Worm (Caenorhabditis elegans) whole organism, L4 larva: Measurements from ENCODE around the gene K08D12.4.
A peak's percentile ranks its signal among the peaks of the same experiment; 100 is the strongest.

Experiments
- D1046.2 ChIP-seq: fragments of 200-800 bp; sonication (Bioruptor generic); IDR thresholded peaks from 2 replicates; pipeline ENCODE4 v1.3.6; 2022; ENCODE audit warnings: missing genetic modification characterization, missing compliant biosample characterization
- F26F4.8 ChIP-seq: fragments of 200-800 bp; sonication (Bioruptor generic); conservative IDR thresholded peaks from 2 replicates; pipeline ENCODE4 v1.3.6; 2022; ENCODE audit warnings: missing genetic modification characterization, missing compliant biosample characterization
- F49E8.2 ChIP-seq: sonication (generic microtip); optimal IDR thresholded peaks from 2 replicates; lab custom pipeline; 2016; ENCODE audit warnings: missing compliant biosample characterization, mild to moderate bottlenecking, missing genetic modification characterization, borderline replicate concordance
- R02D3.7 ChIP-seq: fragments of 150-350 bp; sonication (generic microtip); optimal IDR thresholded peaks from 3 replicates; lab custom pipeline; 2014; ENCODE audit warnings: missing biosample characterization, missing genetic modification characterization
- T20F7.1 ChIP-seq: fragments of 200-800 bp; sonication (Bioruptor generic); optimal IDR thresholded peaks from 2 replicates; lab custom pipeline; 2018; ENCODE audit warnings: mild to moderate bottlenecking, missing genetic modification characterization, missing compliant biosample characterization
- Y48G9A.11 ChIP-seq: fragments of 200-800 bp; sonication (Bioruptor generic); IDR thresholded peaks from 2 replicates; pipeline ENCODE4 v1.3.6; 2022; ENCODE audit warnings: missing genetic modification reagents, missing genetic modification characterization, missing compliant biosample characterization
- ZK337.2 ChIP-seq: fragments of 200-800 bp; sonication (Bioruptor generic); IDR thresholded peaks from 2 replicates; pipeline ENCODE4 v1.3.6; 2022; ENCODE audit warnings: missing genetic modification reagents, missing genetic modification characterization, missing compliant biosample characterization
- attf-4 ChIP-seq: sonication (generic microtip); optimal IDR thresholded peaks from 3 replicates; lab custom pipeline; 2017; ENCODE audit warnings: missing biosample characterization, missing genetic modification characterization
- ceh-32 ChIP-seq: sonication (generic microtip); optimal IDR thresholded peaks from 2 replicates; lab custom pipeline; 2016; ENCODE audit warnings: mild to moderate bottlenecking, missing genetic modification characterization, missing compliant biosample characterization; ENCODE audit not compliant: poor library complexity
- ceh-44 ChIP-seq: fragments of 200-800 bp; sonication (Bioruptor generic); IDR thresholded peaks from 2 replicates; pipeline ENCODE4 v1.3.6; 2022; ENCODE audit warnings: missing genetic modification reagents, missing genetic modification characterization, missing compliant biosample characterization
- ceh-82 ChIP-seq: sonication (generic microtip); optimal IDR thresholded peaks from 2 replicates; lab custom pipeline; 2017; ENCODE audit warnings: missing biosample characterization, missing genetic modification characterization
- cey-2 ChIP-seq: sonication (generic microtip); optimal IDR thresholded peaks from 3 replicates; lab custom pipeline; 2017; ENCODE audit warnings: missing genetic modification characterization, mild to moderate bottlenecking, missing compliant biosample characterization, antibody characterized with exemption, borderline replicate concordance; ENCODE audit not compliant: insufficient read depth
- daf-8 ChIP-seq: fragments of 200-800 bp; sonication (Bioruptor generic); IDR thresholded peaks from 2 replicates; pipeline ENCODE4 v1.3.6; 2022; ENCODE audit warnings: missing genetic modification characterization, missing compliant biosample characterization
- dmd-8 ChIP-seq: fragments of 200-800 bp; sonication (Bioruptor generic); IDR thresholded peaks from 2 replicates; pipeline ENCODE4 v1.3.6; 2022; ENCODE audit warnings: missing genetic modification characterization, missing compliant biosample characterization
- dpl-1 ChIP-seq: fragments of 150-350 bp; optimal IDR thresholded peaks from 2 replicates; lab custom pipeline; 2014; ENCODE audit warnings: missing biosample characterization, missing genetic modification reagents, missing genetic modification characterization
- dve-1 ChIP-seq: sonication (generic microtip); optimal IDR thresholded peaks from 2 replicates; lab custom pipeline; 2017; ENCODE audit warnings: antibody characterized with exemption, mild to moderate bottlenecking, missing genetic modification characterization, missing compliant biosample characterization; ENCODE audit not compliant: insufficient read depth
- egl-43 ChIP-seq: fragments of 200-800 bp; sonication (Bioruptor generic); IDR thresholded peaks from 2 replicates; pipeline ENCODE4 v1.3.6; 2022; ENCODE audit warnings: missing genetic modification reagents, missing genetic modification characterization, missing compliant biosample characterization
- fos-1 ChIP-seq: fragments of 150-350 bp; optimal IDR thresholded peaks from 2 replicates; lab custom pipeline; 2014; ENCODE audit warnings: missing biosample characterization, missing genetic modification characterization
- hlh-30 ChIP-seq: sonication (generic microtip); optimal IDR thresholded peaks from 2 replicates; lab custom pipeline; 2017; ENCODE audit warnings: antibody characterized with exemption, mild to moderate bottlenecking, missing genetic modification characterization, missing compliant biosample characterization; ENCODE audit not compliant: insufficient read depth
- lin-1 ChIP-seq: fragments of 200-800 bp; sonication (Bioruptor generic); IDR thresholded peaks from 2 replicates; pipeline ENCODE4 v1.3.6; 2022; ENCODE audit warnings: missing genetic modification reagents, missing genetic modification characterization, missing compliant biosample characterization
- lin-13 ChIP-seq: fragments of 150-350 bp; optimal IDR thresholded peaks from 2 replicates; lab custom pipeline; 2014; ENCODE audit warnings: missing biosample characterization, missing genetic modification reagents, missing genetic modification characterization
- lir-3 ChIP-seq: sonication (generic microtip); optimal IDR thresholded peaks from 2 replicates; lab custom pipeline; 2016; ENCODE audit warnings: mild to moderate bottlenecking, missing genetic modification characterization, missing compliant biosample characterization
- lsy-2 ChIP-seq, 2 experiments: fragments of 150-350 bp in 1 of 2; sonication (generic microtip) in 1 of 2; optimal IDR thresholded peaks; 2 replicates each; lab custom pipeline; 2014 to 2017; ENCODE audit warnings: missing biosample characterization in 2 of 2, missing genetic modification characterization in 2 of 2
- madf-5 ChIP-seq, 2 experiments: fragments of 200-800 bp; sonication (Bioruptor generic); IDR thresholded peaks; 2 replicates each; pipeline ENCODE4 v1.3.6; 2022; ENCODE audit warnings: missing compliant biosample characterization in 2 of 2, missing genetic modification characterization in 2 of 2
- madf-9 ChIP-seq: fragments of 200-800 bp; sonication (Bioruptor generic); conservative IDR thresholded peaks from 2 replicates; pipeline ENCODE4 v1.3.6; 2022; ENCODE audit warnings: missing genetic modification reagents, missing genetic modification characterization, missing compliant biosample characterization
- mdt-29 ChIP-seq: fragments of 200-800 bp; sonication (Bioruptor generic); IDR thresholded peaks from 2 replicates; pipeline ENCODE4 v1.3.6; 2022; ENCODE audit warnings: missing genetic modification reagents, missing genetic modification characterization, missing compliant biosample characterization
- mep-1 ChIP-seq: fragments of 150-350 bp; sonication (generic microtip); optimal IDR thresholded peaks from 3 replicates; lab custom pipeline; 2014; ENCODE audit warnings: missing biosample characterization, missing genetic modification characterization
- mes-2 ChIP-seq: sonication (generic microtip); optimal IDR thresholded peaks from 2 replicates; lab custom pipeline; 2016; ENCODE audit warnings: missing genotype, mild to moderate bottlenecking, missing genetic modification characterization, missing compliant biosample characterization; ENCODE audit not compliant: poor library complexity, severe bottlenecking
- mxl-2 ChIP-seq: fragments of 200-800 bp; sonication (Bioruptor generic); conservative IDR thresholded peaks from 2 replicates; pipeline ENCODE4 v1.3.6; 2022; ENCODE audit warnings: missing genetic modification reagents, missing genetic modification characterization, missing compliant biosample characterization
- mxl-3 ChIP-seq: fragments of 200-800 bp; sonication (Bioruptor generic); optimal IDR thresholded peaks from 2 replicates; lab custom pipeline; 2018; ENCODE audit warnings: mild to moderate bottlenecking, missing genetic modification characterization, missing compliant biosample characterization
- nhr-10 ChIP-seq: fragments of 150-350 bp; optimal IDR thresholded peaks from 2 replicates; lab custom pipeline; 2014; ENCODE audit warnings: missing biosample characterization, missing genetic modification characterization
- nhr-102 ChIP-seq: sonication (generic microtip); optimal IDR thresholded peaks from 2 replicates; lab custom pipeline; 2016; ENCODE audit warnings: mild to moderate bottlenecking, missing genetic modification characterization, moderate library complexity, missing compliant biosample characterization
- nhr-11 ChIP-seq: fragments of 150-350 bp; optimal IDR thresholded peaks from 2 replicates; lab custom pipeline; 2014; ENCODE audit warnings: missing biosample characterization, missing genetic modification characterization
- nhr-237 ChIP-seq: sonication (generic microtip); optimal IDR thresholded peaks from 2 replicates; lab custom pipeline; 2017; ENCODE audit warnings: missing biosample characterization, missing genetic modification characterization
- nhr-41 ChIP-seq: fragments of 200-800 bp; sonication (Bioruptor generic); IDR thresholded peaks from 2 replicates; pipeline ENCODE4 v1.3.6; 2022; ENCODE audit warnings: missing genetic modification reagents, missing genetic modification characterization, missing compliant biosample characterization
- nhr-42 ChIP-seq: fragments of 200-800 bp; sonication (Bioruptor generic); IDR thresholded peaks from 2 replicates; pipeline ENCODE4 v1.3.6; 2022; ENCODE audit warnings: missing genetic modification characterization, missing compliant biosample characterization
- nhr-48 ChIP-seq: sonication (generic microtip); optimal IDR thresholded peaks from 2 replicates; lab custom pipeline; 2016; ENCODE audit warnings: mild to moderate bottlenecking, missing genetic modification characterization, missing compliant biosample characterization
- nhr-6 ChIP-seq: fragments of 150-350 bp; optimal IDR thresholded peaks from 2 replicates; lab custom pipeline; 2014; ENCODE audit warnings: missing biosample characterization, missing genetic modification characterization
- pqm-1 ChIP-seq: sonication (generic microtip); optimal IDR thresholded peaks from 2 replicates; lab custom pipeline; 2017; ENCODE audit warnings: missing biosample characterization, missing genetic modification characterization
- rbr-2 ChIP-seq: sonication (generic microtip); optimal IDR thresholded peaks from 2 replicates; lab custom pipeline; 2016; ENCODE audit warnings: missing genotype, missing genetic modification characterization, missing compliant biosample characterization
- saeg-2 ChIP-seq: fragments of 200-800 bp; sonication (Bioruptor generic); IDR thresholded peaks from 2 replicates; pipeline ENCODE4 v1.3.6; 2022; ENCODE audit warnings: missing genetic modification reagents, missing genetic modification characterization, missing compliant biosample characterization
- set-16 ChIP-seq: fragments of 200-800 bp; sonication (Bioruptor generic); IDR thresholded peaks from 2 replicates; pipeline ENCODE4 v1.3.6; 2022; ENCODE audit warnings: missing genetic modification reagents, missing genetic modification characterization, missing compliant biosample characterization
- snpc-1.2 ChIP-seq: fragments of 200-800 bp; sonication (Bioruptor generic); IDR thresholded peaks from 2 replicates; pipeline ENCODE4 v1.3.6; 2022; ENCODE audit warnings: missing genetic modification reagents, missing genetic modification characterization, missing compliant biosample characterization
- snpc-4 ChIP-seq: fragments of 150-350 bp; optimal IDR thresholded peaks from 2 replicates; lab custom pipeline; 2014; ENCODE audit warnings: missing biosample characterization, missing genetic modification characterization
- tra-1 ChIP-seq: fragments of 200-800 bp; sonication (Bioruptor generic); IDR thresholded peaks from 2 replicates; pipeline ENCODE4 v1.3.6; 2022; ENCODE audit warnings: missing genetic modification reagents, missing genetic modification characterization, missing compliant biosample characterization
- unc-130 ChIP-seq: sonication (generic microtip); optimal IDR thresholded peaks from 2 replicates; lab custom pipeline; 2016; ENCODE audit warnings: missing genetic modification reagents, missing genetic modification characterization, missing compliant biosample characterization
- unc-62 ChIP-seq, 3 experiments: fragments of 150-350 bp in 1 of 3; sonication (generic microtip); optimal IDR thresholded peaks in 2 of 3; peaks in 1 of 3; 1 replicate in 1 of 3; 2 replicates in 2 of 3; lab custom pipeline; 2014 to 2017; ENCODE audit warnings: missing biosample characterization in 3 of 3, missing genetic modification characterization in 3 of 3, missing genetic modification reagents in 3 of 3, missing genotype in 1 of 3
- vab-7 ChIP-seq: fragments of 200-800 bp; sonication (Bioruptor generic); IDR thresholded peaks from 2 replicates; pipeline ENCODE4 v1.3.6; 2022; ENCODE audit warnings: missing genetic modification reagents, missing genetic modification characterization, missing compliant biosample characterization
- zag-1 ChIP-seq: fragments of 150-350 bp; optimal IDR thresholded peaks from 2 replicates; lab custom pipeline; 2014; ENCODE audit warnings: missing biosample characterization, missing genetic modification characterization
- ztf-11 ChIP-seq: fragments of 150-350 bp; optimal IDR thresholded peaks from 2 replicates; lab custom pipeline; 2014; ENCODE audit warnings: missing biosample characterization, missing genetic modification characterization

K08D12.4 gene

ce11 chrIV:1745453-1746051 is 38.5 kb downstream of the K08D12.4 start, which contains the start of the genes Y41D4A.6 and Y41D4A.4:
Gene Y41D4A.6, minus strand, starts transcription at chrIV:1745503.
Gene Y41D4A.4, plus strand, starts transcription at chrIV:1746001.
- TF ChIP-seq dve-1 (tag; lab: Kevin White, UChicago) (peak; percentile 75), nhr-10 (no peak), nhr-41 (GFP tag; lab: Robert Waterston, UW) (no peak), madf-9 (GFP tag; lab: Robert Waterston, UW) (peak; percentile 81), mxl-2 (no peak), mdt-29 (GFP tag; lab: Robert Waterston, UW) (no peak), daf-8 (GFP tag; lab: Robert Waterston, UW) (no peak), unc-130 (GFP tag; lab: Kevin White, UChicago) (peak; percentile 96), ceh-82 (tag; lab: Kevin White, UChicago) (no peak), fos-1 (no peak), nhr-102 (tag; lab: Kevin White, UChicago) (peak; percentile 48), ztf-11 (tag; lab: Kevin White, UChicago) (no peak), lir-3 (tag; lab: Kevin White, UChicago) (peak; percentile 36), snpc-4 (tag; lab: Kevin White, UChicago) (no peak), nhr-11 (tag; lab: Kevin White, UChicago) (peak; percentile 27), T20F7.1 (GFP tag; lab: Kevin White, UChicago) (peak; percentile 73), lsy-2 (tag; optimal IDR thresholded peaks at IDR 0.05; lab: Kevin White, UChicago) (peak; percentile 3 to 83), mep-1 (tag; lab: Kevin White, UChicago) (peak; percentile 89), unc-62 (GFP tag; optimal IDR thresholded peaks at IDR 0.05 in 1 of 2; lab: Kevin White, UChicago) (peak in 1 of 2 experiments; percentile 80), unc-62 (tag; optimal IDR thresholded peaks at IDR 0.05; lab: Kevin White, UChicago) (no peak), dpl-1 (GFP tag; lab: Kevin White, UChicago) (peak; percentile 68), nhr-42 (GFP tag; lab: Robert Waterston, UW) (peak; percentile 26; the same call in 1 of the 2 replicates), mxl-3 (peak; percentile 91), snpc-1.2 (GFP tag; lab: Robert Waterston, UW) (no peak), dmd-8 (GFP tag; lab: Robert Waterston, UW) (no peak), rbr-2 (peak; percentile 87), nhr-237 (no peak), mes-2 (tag; lab: Kevin White, UChicago) (peak; percentile 96), D1046.2 (no peak), lin-1 (no peak), F49E8.2 (tag; lab: Kevin White, UChicago) (peak; percentile 31), attf-4 (tag; lab: Kevin White, UChicago) (no peak), pqm-1 (tag; lab: Kevin White, UChicago) (no peak), Y48G9A.11 (GFP tag; lab: Robert Waterston, UW) (peak; percentile 71), vab-7 (GFP tag; lab: Robert Waterston, UW) (peak; percentile 87), tra-1 (GFP tag; lab: Robert Waterston, UW) (no peak), zag-1 (tag; lab: Kevin White, UChicago) (no peak), ceh-44 (peak; percentile 94), lin-13 (GFP tag; lab: Kevin White, UChicago) (peak; percentile 78), nhr-6 (tag; lab: Kevin White, UChicago) (peak; percentile 73), cey-2 (tag; lab: Kevin White, UChicago) (no peak), madf-5 (GFP tag; IDR thresholded peaks at IDR 0.05; lab: Robert Waterston, UW) (0 out of 4 replicates have a peak, but pooled peaks have one; percentile 8 to 47), egl-43 (GFP tag; lab: Robert Waterston, UW) (peak; percentile 64; the same call in 1 of the 2 replicates), ZK337.2 (GFP tag; lab: Robert Waterston, UW) (peak; percentile 86), ceh-32 (no peak), saeg-2 (no peak), set-16 (GFP tag; lab: Robert Waterston, UW) (peak; percentile 18; the same call in 1 of the 2 replicates), F26F4.8 (GFP tag; lab: Robert Waterston, UW) (no peak), nhr-48 (tag; lab: Kevin White, UChicago) (peak; percentile 31), R02D3.7 (tag; lab: Kevin White, UChicago) (no peak), hlh-30 (peak; percentile 53)
